1 fruit fly cellular context compared by ENCODE assay signal in genomic region chr3R:28859058-28859526, dm6.
TF ChIP-seq lines count a peak whose summit lies in the region.

Inx3 (minus strand) TSS chr3R:28859497.

TF ChIP-seq in whole organism, embryonic, 481 proteins besides CTCF, POLR2A, EP300 and RAD21 (continued from another document and continues in another):
- TF ChIP-seq CG14050 (GFP tag; IDR thresholded peaks at IDR 0.05; lab: Robert Waterston, UW) (no peak), CG6854 (GFP tag; optimal IDR thresholded peaks at IDR 0.05; lab: Kevin White, UChicago) (peak; percentile 7), Mad (GFP tag; optimal IDR thresholded peaks at IDR 0.05; lab: Kevin White, UChicago) (no peak), CG32772 (GFP tag; IDR thresholded peaks at IDR 0.05; lab: Robert Waterston, UW) (no peak), CG5953 (GFP tag; IDR thresholded peaks at IDR 0.05; lab: Robert Waterston, UW) (no peak), CG31224 (GFP tag; IDR thresholded peaks at IDR 0.05; lab: Robert Waterston, UW) (no peak), Hand (GFP tag; optimal IDR thresholded peaks at IDR 0.05; lab: Kevin White, UChicago) (no peak), Poxn (GFP tag; IDR thresholded peaks at IDR 0.05; lab: Robert Waterston, UW) (no peak), Stat92E (GFP tag; optimal IDR thresholded peaks at IDR 0.05; lab: Kevin White, UChicago) (peak in 1 of 3 experiments; percentile 23), sens (GFP tag; lab: Kevin White, UChicago) (peak; percentile 86), ttk (GFP tag; IDR thresholded peaks at IDR 0.05; lab: Robert Waterston, UW) (no peak), CG7987 (GFP tag; optimal IDR thresholded peaks at IDR 0.05; lab: Kevin White, UChicago) (peak; percentile 7), gro (GFP tag; optimal IDR thresholded peaks at IDR 0.05; lab: Kevin White, UChicago) (no peak), CG10321 (GFP tag; IDR thresholded peaks at IDR 0.05; lab: Robert Waterston, UW) (0 out of 2 replicates have a peak, but pooled peaks have one; percentile 5), hkb (optimal IDR thresholded peaks at IDR 0.05; lab: Kevin White, UChicago) (no peak), hkb (GFP tag; IDR thresholded peaks at IDR 0.05; lab: Robert Waterston, UW) (0 out of 2 replicates have a peak, but pooled peaks have one; percentile 10), Med (GFP tag; lab: Kevin White, UChicago) (peak; percentile 82), hth (optimal IDR thresholded peaks at IDR 0.05; lab: Kevin White, UChicago) (no peak), rib (GFP tag; IDR thresholded peaks at IDR 0.05; lab: Robert Waterston, UW) (peak; percentile 69; the same call in 1 of the 2 replicates), CG6654 (GFP tag; optimal IDR thresholded peaks at IDR 0.05; lab: Kevin White, UChicago) (no peak), CG11695 (GFP tag; IDR thresholded peaks at IDR 0.05; lab: Robert Waterston, UW) (no peak), caup (GFP tag; optimal IDR thresholded peaks at IDR 0.05; lab: Kevin White, UChicago; ENCODE audit: severe bottlenecking) (no peak), CG11723 (GFP tag; optimal IDR thresholded peaks at IDR 0.05; lab: Kevin White, UChicago) (no peak), CG9437 (GFP tag; optimal IDR thresholded peaks at IDR 0.05; lab: Kevin White, UChicago) (no peak), jigr1 (GFP tag; IDR thresholded peaks at IDR 0.05; lab: Robert Waterston, UW) (no peak), ro (GFP tag; IDR thresholded peaks at IDR 0.05; lab: Robert Waterston, UW) (no peak), Hmr (GFP tag; optimal IDR thresholded peaks at IDR 0.05; lab: Kevin White, UChicago) (peak; percentile 9), CG12155 (GFP tag; optimal IDR thresholded peaks at IDR 0.05; lab: Kevin White, UChicago) (no peak), CG42726 (GFP tag; IDR thresholded peaks at IDR 0.05; lab: Robert Waterston, UW; ENCODE audit: partially characterized antibody) (0 out of 2 replicates have a peak, but pooled peaks have one; percentile 44), NfI (GFP tag; optimal IDR thresholded peaks at IDR 0.05; lab: Kevin White, UChicago) (no peak), Bgb (GFP tag; IDR thresholded peaks at IDR 0.05; lab: Robert Waterston, UW; ENCODE audit: partially characterized antibody) (peak; percentile 24; the same call in 1 of the 2 replicates), CG17568 (GFP tag; optimal IDR thresholded peaks at IDR 0.05; lab: Kevin White, UChicago) (no peak), CG3281 (GFP tag; optimal IDR thresholded peaks at IDR 0.05; lab: Kevin White, UChicago) (no peak), MESR4 (GFP tag; optimal IDR thresholded peaks at IDR 0.05; lab: Kevin White, UChicago) (peak; percentile 21), Pdp1 (GFP tag; optimal IDR thresholded peaks at IDR 0.05; lab: Kevin White, UChicago) (peak in 1 of 2 experiments; percentile 3), CG6175 (GFP tag; IDR thresholded peaks at IDR 0.05; lab: Robert Waterston, UW) (no peak), Dp (GFP tag; optimal IDR thresholded peaks at IDR 0.05; lab: Kevin White, UChicago) (no peak), PHDP (tag; optimal IDR thresholded peaks at IDR 0.05; lab: Kevin White, UChicago) (no peak), Sin3A (optimal IDR thresholded peaks at IDR 0.05; lab: Kevin White, UChicago) (no peak), NC2α (GFP tag; optimal IDR thresholded peaks at IDR 0.05; lab: Kevin White, UChicago) (no peak), kni (GFP tag; optimal IDR thresholded peaks at IDR 0.05; lab: Kevin White, UChicago) (peak; percentile 72), NC2β (GFP tag; optimal IDR thresholded peaks at IDR 0.05; lab: Kevin White, UChicago) (peak; percentile 2), toy (GFP tag; IDR thresholded peaks at IDR 0.05; lab: Robert Waterston, UW) (no peak), pho (GFP tag; optimal IDR thresholded peaks at IDR 0.05; lab: Kevin White, UChicago) (no peak), CG12769 (tag; optimal IDR thresholded peaks at IDR 0.05; lab: Kevin White, UChicago) (peak; percentile 70), MBD-R2 (GFP tag; IDR thresholded peaks at IDR 0.05; lab: Robert Waterston, UW) (no peak), run (tag; optimal IDR thresholded peaks at IDR 0.05; lab: Kevin White, UChicago) (no peak), Usf (GFP tag; optimal IDR thresholded peaks at IDR 0.05; lab: Kevin White, UChicago) (no peak), CG1792 (GFP tag; optimal IDR thresholded peaks at IDR 0.05; lab: Kevin White, UChicago) (no peak), ems (GFP tag; optimal IDR thresholded peaks at IDR 0.05; lab: Kevin White, UChicago) (no peak), CG1603 (tag; optimal IDR thresholded peaks at IDR 0.05; lab: Kevin White, UChicago) (peak; percentile 28), CG11398 (GFP tag; optimal IDR thresholded peaks at IDR 0.05; lab: Kevin White, UChicago) (peak; percentile 15), CG3726 (GFP tag; IDR thresholded peaks at IDR 0.05; lab: Robert Waterston, UW) (no peak), GATAe (GFP tag; conservative IDR thresholded peaks at IDR 0.05; lab: Robert Waterston, UW) (no peak), psq (GFP tag; optimal IDR thresholded peaks at IDR 0.05; lab: Kevin White, UChicago) (no peak), CG12236 (GFP tag; optimal IDR thresholded peaks at IDR 0.05; lab: Kevin White, UChicago) (no peak), CG10431 (GFP tag; optimal IDR thresholded peaks at IDR 0.05; lab: Kevin White, UChicago) (peak; percentile 6), otp (GFP tag; IDR thresholded peaks at IDR 0.05; lab: Robert Waterston, UW) (peak; percentile 67; the same call in 1 of the 3 replicates), row (GFP tag; IDR thresholded peaks at IDR 0.05; lab: Robert Waterston, UW) (no peak; the same call in 2 of the 3 replicates), CG9609 (GFP tag; optimal IDR thresholded peaks at IDR 0.05; lab: Kevin White, UChicago) (no peak), Adf1 (GFP tag; IDR thresholded peaks at IDR 0.05; lab: Robert Waterston, UW) (no peak), salm (tag; optimal IDR thresholded peaks at IDR 0.05; lab: Kevin White, UChicago) (no peak), CG6791 (GFP tag; IDR thresholded peaks at IDR 0.05; lab: Robert Waterston, UW; ENCODE audit: partially characterized antibody) (0 out of 3 replicates have a peak, but pooled peaks have one; percentile 24), HLH3B (GFP tag; IDR thresholded peaks at IDR 0.05; lab: Robert Waterston, UW) (no peak), seq (GFP tag; IDR thresholded peaks at IDR 0.05; lab: Robert Waterston, UW) (peak; percentile 28; the same call in 1 of the 2 replicates), Myb (GFP tag; optimal IDR thresholded peaks at IDR 0.05; lab: Kevin White, UChicago) (no peak), trem (tag; optimal IDR thresholded peaks at IDR 0.05; lab: Kevin White, UChicago) (no peak), Atf-2 (GFP tag; optimal IDR thresholded peaks at IDR 0.05; lab: Kevin White, UChicago) (no peak), pan (optimal IDR thresholded peaks at IDR 0.05; lab: Kevin White, UChicago) (no peak), pan (GFP tag; optimal IDR thresholded peaks at IDR 0.05 in 1 of 2, IDR thresholded peaks at IDR 0.05 in 1 of 2) (no peak), CG31365 (tag; optimal IDR thresholded peaks at IDR 0.05; lab: Kevin White, UChicago) (no peak), CG4707 (GFP tag; optimal IDR thresholded peaks at IDR 0.05; lab: Kevin White, UChicago) (no peak), B-H1 (GFP tag; IDR thresholded peaks at IDR 0.05; lab: Robert Waterston, UW) (no peak), D (optimal IDR thresholded peaks at IDR 0.05; lab: Kevin White, UChicago) (peak; percentile 35), D (GFP tag; optimal IDR thresholded peaks at IDR 0.05; lab: Kevin White, UChicago) (no peak), Awh (GFP tag; IDR thresholded peaks at IDR 0.05; lab: Robert Waterston, UW) (no peak), Sox100B (GFP tag; optimal IDR thresholded peaks at IDR 0.05; lab: Kevin White, UChicago) (no peak), CG2120 (GFP tag; optimal IDR thresholded peaks at IDR 0.05; lab: Kevin White, UChicago) (no peak), Dfd (GFP tag; optimal IDR thresholded peaks at IDR 0.05; lab: Kevin White, UChicago) (no peak), CG8388 (GFP tag; optimal IDR thresholded peaks at IDR 0.05; lab: Kevin White, UChicago) (no peak), CG34422 (GFP tag; IDR thresholded peaks at IDR 0.05; lab: Robert Waterston, UW) (peak; percentile 45; the same call in 1 of the 3 replicates), CG7372 (GFP tag; IDR thresholded peaks at IDR 0.05; lab: Robert Waterston, UW) (no peak), CG33213 (GFP tag; optimal IDR thresholded peaks at IDR 0.05; lab: Kevin White, UChicago) (no peak), pnt (GFP tag; optimal IDR thresholded peaks at IDR 0.05; lab: Kevin White, UChicago) (no peak), fd64A (GFP tag; optimal IDR thresholded peaks at IDR 0.05; lab: Kevin White, UChicago) (no peak), CG12299 (tag; optimal IDR thresholded peaks at IDR 0.05; lab: Kevin White, UChicago) (no peak), Atf6 (GFP tag; IDR thresholded peaks at IDR 0.05; lab: Robert Waterston, UW) (no peak), CG10209 (GFP tag; optimal IDR thresholded peaks at IDR 0.05; lab: Kevin White, UChicago) (no peak), exex (tag; optimal IDR thresholded peaks at IDR 0.05; lab: Kevin White, UChicago) (no peak), Hey (tag; optimal IDR thresholded peaks at IDR 0.05; lab: Kevin White, UChicago) (no peak), trh (GFP tag; optimal IDR thresholded peaks at IDR 0.05; lab: Kevin White, UChicago) (no peak), Xrp1 (GFP tag; IDR thresholded peaks at IDR 0.05; lab: Robert Waterston, UW) (no peak), B-H2 (GFP tag; optimal IDR thresholded peaks at IDR 0.05; lab: Kevin White, UChicago) (no peak), CG11247 (GFP tag; IDR thresholded peaks at IDR 0.05; lab: Robert Waterston, UW) (no peak), CG4854 (GFP tag; optimal IDR thresholded peaks at IDR 0.05; lab: Kevin White, UChicago) (no peak), gcm (GFP tag; optimal IDR thresholded peaks at IDR 0.05; lab: Kevin White, UChicago) (peak; percentile 60), sqz (GFP tag; optimal IDR thresholded peaks at IDR 0.05; lab: Kevin White, UChicago) (no peak), p53 (GFP tag; optimal IDR thresholded peaks at IDR 0.05; lab: Kevin White, UChicago) (peak; percentile 58), CG18476 (GFP tag; optimal IDR thresholded peaks at IDR 0.05; lab: Kevin White, UChicago) (no peak), CG10366 (GFP tag; IDR thresholded peaks at IDR 0.05; lab: Robert Waterston, UW) (no peak), ap (GFP tag; IDR thresholded peaks at IDR 0.05; lab: Robert Waterston, UW) (no peak), ranshi (GFP tag; IDR thresholded peaks at IDR 0.05; lab: Robert Waterston, UW) (no peak), CG11085 (GFP tag; IDR thresholded peaks at IDR 0.05; lab: Robert Waterston, UW) (no peak), CG2202 (tag; optimal IDR thresholded peaks at IDR 0.05; lab: Kevin White, UChicago) (peak; percentile 13), lmd (GFP tag; IDR thresholded peaks at IDR 0.05; lab: Robert Waterston, UW) (no peak), sima (GFP tag; optimal IDR thresholded peaks at IDR 0.05; lab: Kevin White, UChicago) (no peak), CG16779 (GFP tag; IDR thresholded peaks at IDR 0.05; lab: Robert Waterston, UW) (no peak), CG2199 (GFP tag; IDR thresholded peaks at IDR 0.05; lab: Robert Waterston, UW) (peak; percentile 89), dati (GFP tag; IDR thresholded peaks at IDR 0.05; lab: Robert Waterston, UW) (no peak), Nf-YB (GFP tag; optimal IDR thresholded peaks at IDR 0.05; lab: Kevin White, UChicago) (no peak), CG4424 (GFP tag; optimal IDR thresholded peaks at IDR 0.05; lab: Kevin White, UChicago) (no peak), CG15514 (GFP tag; optimal IDR thresholded peaks at IDR 0.05; lab: Kevin White, UChicago) (peak; percentile 97), chn (GFP tag; optimal IDR thresholded peaks at IDR 0.05; lab: Kevin White, UChicago) (peak; percentile 5), CG11696 (GFP tag; IDR thresholded peaks at IDR 0.05; lab: Robert Waterston, UW) (no peak), hbn (GFP tag; IDR thresholded peaks at IDR 0.05; lab: Robert Waterston, UW; ENCODE audit: partially characterized antibody) (peak; percentile 34; the same call in 1 of the 2 replicates), CG6254 (GFP tag; optimal IDR thresholded peaks at IDR 0.05; lab: Kevin White, UChicago) (no peak), sd (tag; optimal IDR thresholded peaks at IDR 0.05; lab: Kevin White, UChicago) (no peak), pfk (GFP tag; optimal IDR thresholded peaks at IDR 0.05; lab: Kevin White, UChicago) (no peak), CG8765 (GFP tag; IDR thresholded peaks at IDR 0.05; lab: Robert Waterston, UW) (0 out of 2 replicates have a peak, but pooled peaks have one; percentile 17), Nf-YC (tag; optimal IDR thresholded peaks at IDR 0.05; lab: Kevin White, UChicago) (peak; percentile 21), ham (GFP tag; IDR thresholded peaks at IDR 0.05; lab: Robert Waterston, UW) (no peak), H2.0 (GFP tag; IDR thresholded peaks at IDR 0.05; lab: Robert Waterston, UW) (no peak), MTF-1 (GFP tag; optimal IDR thresholded peaks at IDR 0.05; lab: Kevin White, UChicago; ENCODE audit: borderline replicate concordance) (peak; percentile 22), CG12071 (GFP tag; optimal IDR thresholded peaks at IDR 0.05; lab: Kevin White, UChicago) (no peak), CG17612 (GFP tag; IDR thresholded peaks at IDR 0.05; lab: Robert Waterston, UW) (no peak), bab2 (GFP tag; optimal IDR thresholded peaks at IDR 0.05; lab: Kevin White, UChicago) (no peak), CG1529 (GFP tag; optimal IDR thresholded peaks at IDR 0.05; lab: Kevin White, UChicago) (no peak), Mrtf (GFP tag; IDR thresholded peaks at IDR 0.05; lab: Robert Waterston, UW) (no peak), zfh1 (GFP tag; IDR thresholded peaks at IDR 0.05; lab: Robert Waterston, UW) (peak; percentile 56; the same call in 1 of the 3 replicates), Ets97D (GFP tag; optimal IDR thresholded peaks at IDR 0.05; lab: Kevin White, UChicago) (no peak), tio (GFP tag; optimal IDR thresholded peaks at IDR 0.05; lab: Kevin White, UChicago) (no peak), stwl (tag; optimal IDR thresholded peaks at IDR 0.05; lab: Kevin White, UChicago) (peak; percentile 2), Sry-δ (GFP tag; optimal IDR thresholded peaks at IDR 0.05; lab: Kevin White, UChicago) (no peak), CG17186 (GFP tag; optimal IDR thresholded peaks at IDR 0.05; lab: Kevin White, UChicago) (no peak), CG10462 (GFP tag; optimal IDR thresholded peaks at IDR 0.05; lab: Kevin White, UChicago) (no peak), twi (tag; optimal IDR thresholded peaks at IDR 0.05; lab: Kevin White, UChicago) (no peak), crc (GFP tag; optimal IDR thresholded peaks at IDR 0.05; lab: Kevin White, UChicago) (no peak)
